Fruit fly (Drosophila melanogaster) S2 (cell line): ENCODE results near the gene CG3552.

Experiments
- CG8478 ChIP-seq: fragments of >200 bp; optimal IDR thresholded peaks from 2 replicates; lab custom pipeline; 2018
- CTCF ChIP-seq, 2 experiments: fragments of >200 bp; optimal IDR thresholded peaks; 2 replicates each; lab custom pipeline; 2018

Gene CG3552

DNA sequence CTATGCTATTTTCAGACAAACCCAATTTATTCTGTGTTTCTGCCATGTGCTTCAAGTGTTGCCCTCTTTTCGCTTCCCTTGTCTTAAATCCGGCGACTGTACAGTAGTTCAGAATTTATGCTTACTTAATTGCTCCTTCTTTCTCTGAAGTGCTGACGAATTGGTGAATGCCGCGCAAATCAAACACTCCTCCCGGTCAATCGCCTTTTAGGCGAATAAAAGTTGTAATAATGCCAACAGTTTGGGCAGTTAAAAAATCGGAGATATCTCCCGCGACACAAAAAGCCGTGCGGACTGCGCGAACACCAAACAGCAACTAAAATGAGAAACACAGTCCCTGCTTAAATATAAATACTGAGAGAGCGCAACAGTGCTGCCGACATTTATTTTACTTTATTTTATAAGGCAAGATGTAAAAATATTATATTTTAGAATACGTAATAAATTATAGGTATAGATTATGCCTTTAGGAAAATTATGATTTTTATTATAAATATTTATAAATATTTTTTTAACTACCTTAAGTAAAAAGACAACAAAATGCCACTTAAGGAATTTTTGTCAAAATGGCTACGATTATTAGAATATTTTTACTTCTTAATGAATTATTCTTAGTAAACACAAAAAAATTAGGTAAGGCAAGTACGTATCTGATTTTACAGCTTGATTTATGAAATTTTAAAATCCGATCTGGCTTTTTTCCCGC lies 49.0 kb downstream of the CG3552 start, which contains the start of gene path:
Gene path (minus strand): TSS at position 322 of the 706 bp plus-strand sequence.
- no peak for TF ChIP-seq CTCF (optimal IDR thresholded peaks at IDR 0.05; lab: Kevin White, UChicago)
- no peak for TF ChIP-seq CG8478 (lab: Kevin White, UChicago)

DNA sequence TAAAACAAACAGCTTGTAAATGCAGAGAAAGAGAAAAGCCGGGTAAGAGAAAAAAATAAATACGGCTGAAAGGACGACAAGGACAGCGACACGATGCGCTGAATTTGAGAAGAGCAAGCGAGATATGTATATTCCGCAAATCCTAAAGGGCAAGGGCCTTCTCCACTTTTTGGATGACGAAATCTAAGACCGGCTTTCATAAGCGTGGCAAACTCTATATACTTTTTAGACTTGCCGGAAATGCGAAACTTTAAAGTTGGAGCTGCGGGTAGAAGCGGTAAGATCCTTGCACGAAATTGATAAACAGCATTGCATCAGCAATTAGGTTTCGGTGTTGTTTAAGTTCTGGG lies 49.6 kb downstream of the CG3552 start:
- TF ChIP-seq CTCF (optimal IDR thresholded peaks at IDR 0.05; lab: Kevin White, UChicago) (no peak), CG8478 (lab: Kevin White, UChicago) (no peak)

DNA sequence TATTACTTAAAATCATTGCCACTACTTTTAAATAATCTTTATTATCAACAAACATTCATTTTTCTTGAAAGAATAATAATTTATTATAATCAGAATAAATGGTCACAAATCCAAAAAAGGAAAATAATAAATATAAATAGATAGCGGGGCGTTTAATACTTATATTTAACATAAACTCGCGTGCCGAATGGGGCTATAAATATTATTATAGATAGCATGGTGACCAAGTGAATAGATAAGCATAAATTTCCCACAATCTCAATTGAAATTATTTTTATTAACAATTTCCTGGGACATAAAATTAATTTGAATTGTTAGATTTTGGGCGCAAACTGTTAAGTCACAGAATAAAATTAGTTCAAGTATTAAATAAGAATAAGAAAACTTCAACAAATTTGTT lies 50.3 kb downstream of the CG3552 start:
- no peak for TF ChIP-seq CG8478 (lab: Kevin White, UChicago)
- no peak for TF ChIP-seq CTCF (optimal IDR thresholded peaks at IDR 0.05; lab: Kevin White, UChicago)

DNA sequence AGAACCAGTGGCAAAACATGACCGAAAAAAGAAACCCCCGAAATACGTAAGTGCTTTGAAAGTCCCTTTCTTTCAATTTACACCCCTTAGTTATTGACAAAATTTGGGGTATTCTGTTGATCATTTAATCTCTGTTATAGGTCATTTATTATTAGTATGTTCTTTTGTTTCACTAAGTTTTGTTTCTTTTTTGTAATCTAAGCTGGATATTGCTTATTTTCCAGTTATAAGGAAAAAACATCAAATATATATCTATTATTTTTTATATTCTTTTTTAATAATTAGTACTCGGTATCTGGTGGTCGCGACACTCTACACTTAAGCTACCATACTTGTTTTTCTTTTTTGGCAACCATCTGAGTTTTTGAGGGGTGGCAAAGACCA lies 52.5 kb downstream of the CG3552 start:
- TF ChIP-seq CTCF (optimal IDR thresholded peaks at IDR 0.05; lab: Kevin White, UChicago) (no peak), CG8478 (lab: Kevin White, UChicago) (no peak)
